Fruit fly (Drosophila melanogaster) whole organism, pupa: Measurements from ENCODE around the gene Ppt2.

Experiments used
- CG10348 ChIP-seq: fragments of 200-800 bp; sonication (Bioruptor generic); IDR thresholded peaks from 2 replicates; pipeline ENCODE4 v1.3.6; 2022; ENCODE audit warnings: missing biosample characterization, missing genetic modification characterization
- CG32121 ChIP-seq: fragments of 200-800 bp; sonication (Bioruptor generic); IDR thresholded peaks from 2 replicates; pipeline ENCODE4 v1.3.6; 2022; ENCODE audit warnings: missing biosample characterization, missing genetic modification characterization
- CG8301 ChIP-seq: fragments of 200-800 bp; sonication (Bioruptor generic); optimal IDR thresholded peaks from 2 replicates; lab custom pipeline; 2018; ENCODE audit warnings: missing biosample characterization, mild to moderate bottlenecking, missing genetic modification characterization
- EcR ChIP-seq: fragments of 200-800 bp; sonication (Bioruptor generic); optimal IDR thresholded peaks from 3 replicates; lab custom pipeline; 2019; ENCODE audit warnings: missing biosample characterization, missing genetic modification characterization, mild to moderate bottlenecking, moderate library complexity, missing genetic modification reagents
- rn ChIP-seq: fragments of 200-800 bp; sonication (Bioruptor generic); IDR thresholded peaks from 2 replicates; pipeline ENCODE4 v1.3.6; 2022; ENCODE audit warnings: missing biosample characterization, missing genetic modification characterization

dm6 chr2L:11322115-11322514 is 42.0 kb downstream of the Ppt2 start:
- TF ChIP-seq EcR (GFP tag; lab: Kevin White, UChicago) = no peak
- no peak for TF ChIP-seq rn (GFP tag; lab: Robert Waterston, UW)
- no peak for TF ChIP-seq CG10348 (GFP tag; lab: Robert Waterston, UW)
- TF ChIP-seq CG32121 = no peak
- peak; percentile 11 for TF ChIP-seq CG8301
